Fruit fly (Drosophila melanogaster) whole organism, embryonic: Measurements from ENCODE around the gene Sps2.

ENCODE experiments used
- Awh ChIP-seq: fragments of 200-800 bp; sonication (Bioruptor generic); IDR thresholded peaks from 2 replicates; pipeline ENCODE4, ENCODE4 v1.3.6; 2022; ENCODE audit warnings: missing biosample characterization, missing genetic modification characterization
- CG10147 ChIP-seq: fragments of 200-800 bp; sonication (Bioruptor generic); optimal IDR thresholded peaks from 2 replicates; lab custom pipeline; 2019; ENCODE audit warnings: missing biosample characterization, mild to moderate bottlenecking, missing genetic modification characterization, moderate library complexity
- CG12391 ChIP-seq: fragments of 200-800 bp; sonication (Bioruptor generic); optimal IDR thresholded peaks from 3 replicates; lab custom pipeline; 2018; ENCODE audit warnings: missing biosample characterization, mild to moderate bottlenecking, missing genetic modification characterization, moderate library complexity
- CG12659 ChIP-seq: fragments of 200-800 bp; sonication (Bioruptor generic); optimal IDR thresholded peaks from 3 replicates; lab custom pipeline; 2017; ENCODE audit warnings: mild to moderate bottlenecking, missing biosample characterization, missing genetic modification reagents, missing genetic modification characterization
- CG13287 ChIP-seq: fragments of 200-800 bp; sonication (Bioruptor generic); IDR thresholded peaks from 2 replicates; pipeline ENCODE4 v1.3.6; 2022; ENCODE audit warnings: missing biosample characterization, missing genetic modification characterization; ENCODE audit not compliant: partially characterized antibody
- CG13424 ChIP-seq: fragments of 200-800 bp; sonication (Bioruptor generic); optimal IDR thresholded peaks from 2 replicates; lab custom pipeline; 2019; ENCODE audit warnings: missing biosample characterization, mild to moderate bottlenecking, missing genetic modification characterization, moderate library complexity
- CG14667 ChIP-seq: fragments of 200-800 bp; sonication (Bioruptor generic); IDR thresholded peaks from 2 replicates; pipeline ENCODE4 v1.3.6; 2022; ENCODE audit warnings: missing biosample characterization, missing genetic modification characterization
- CG1603 ChIP-seq: fragments of 200-800 bp; sonication (Bioruptor generic); optimal IDR thresholded peaks from 2 replicates; lab custom pipeline; 2019; ENCODE audit warnings: missing biosample characterization, mild to moderate bottlenecking, missing genetic modification characterization, moderate library complexity
- CG17802 ChIP-seq: fragments of 200-800 bp; sonication (Bioruptor generic); optimal IDR thresholded peaks from 2 replicates; lab custom pipeline; 2018; ENCODE audit warnings: missing biosample characterization, mild to moderate bottlenecking, missing genetic modification characterization, moderate library complexity
- CG17829 ChIP-seq: fragments of 200-800 bp; optimal IDR thresholded peaks from 2 replicates; lab custom pipeline; 2019; ENCODE audit warnings: missing biosample characterization, mild to moderate bottlenecking, missing genetic modification characterization, moderate library complexity
- CG18262 ChIP-seq: fragments of 200-800 bp; optimal IDR thresholded peaks from 3 replicates; lab custom pipeline; 2019; ENCODE audit warnings: missing biosample characterization, mild to moderate bottlenecking, missing genetic modification characterization, moderate library complexity
- CG2116 ChIP-seq: fragments of 200-800 bp; sonication (Bioruptor generic); optimal IDR thresholded peaks from 3 replicates; lab custom pipeline; 2018; ENCODE audit warnings: missing biosample characterization, mild to moderate bottlenecking, missing genetic modification characterization
- CG32532 ChIP-seq: fragments of 200-800 bp; sonication (Bioruptor generic); IDR thresholded peaks from 2 replicates; pipeline ENCODE4 v1.3.6; 2022; ENCODE audit warnings: missing biosample characterization, missing genetic modification characterization
- CG7963 ChIP-seq: fragments of 200-800 bp; sonication (Bioruptor generic); IDR thresholded peaks from 3 replicates; pipeline ENCODE4 v1.3.6; 2022; ENCODE audit warnings: missing biosample characterization, missing genetic modification characterization; ENCODE audit not compliant: partially characterized antibody
- CG7987 ChIP-seq: fragments of 200-800 bp; sonication (Bioruptor generic); optimal IDR thresholded peaks from 2 replicates; lab custom pipeline; 2018; ENCODE audit warnings: missing biosample characterization, mild to moderate bottlenecking, missing genetic modification characterization, moderate library complexity
- CG8290 ChIP-seq, 3 experiments: fragments of 200-800 bp; sonication (Bioruptor generic); optimal IDR thresholded peaks; 2 replicates each; lab custom pipeline; 2016 to 2019; ENCODE audit warnings: missing biosample characterization in 3 of 3, missing genetic modification characterization in 3 of 3, mild to moderate bottlenecking in 2 of 3, moderate library complexity in 1 of 3
- CG9797 ChIP-seq: fragments of 200-800 bp; sonication (Bioruptor generic); optimal IDR thresholded peaks from 3 replicates; lab custom pipeline; 2018; ENCODE audit warnings: missing biosample characterization, mild to moderate bottlenecking, missing genetic modification characterization
- CoRest ChIP-seq: fragments of 200-800 bp; sonication (Bioruptor generic); optimal IDR thresholded peaks from 3 replicates; lab custom pipeline; 2018; ENCODE audit warnings: missing biosample characterization, mild to moderate bottlenecking, missing genetic modification characterization, moderate library complexity
- Dll ChIP-seq: fragments of 200-800 bp; sonication (Bioruptor generic); IDR thresholded peaks from 4 replicates; pipeline ENCODE4 v1.3.6; 2022; ENCODE audit warnings: missing biosample characterization, missing genetic modification characterization; ENCODE audit not compliant: partially characterized antibody
- Dref ChIP-seq: fragments of 200-800 bp; sonication (Bioruptor generic); IDR thresholded peaks from 2 replicates; pipeline ENCODE4 v1.3.6; 2022; ENCODE audit warnings: missing biosample characterization, missing genetic modification characterization
- Ets97D ChIP-seq: fragments of 200-800 bp; sonication (Bioruptor generic); optimal IDR thresholded peaks from 3 replicates; lab custom pipeline; 2016; ENCODE audit warnings: missing biosample characterization, missing genetic modification characterization
- HmgZ ChIP-seq: fragments of 200-800 bp; sonication (Bioruptor generic); optimal IDR thresholded peaks from 2 replicates; lab custom pipeline; 2018; ENCODE audit warnings: missing biosample characterization, mild to moderate bottlenecking, missing genetic modification characterization
- Jarid2 ChIP-seq: fragments of 200-800 bp; sonication (Bioruptor generic); optimal IDR thresholded peaks from 3 replicates; lab custom pipeline; 2017; ENCODE audit warnings: mild to moderate bottlenecking, missing biosample characterization, missing genetic modification reagents, missing genetic modification characterization
- Kr ChIP-seq: fragments of 200-800 bp; sonication (Bioruptor generic); optimal IDR thresholded peaks from 2 replicates; lab custom pipeline; 2017; ENCODE audit warnings: missing biosample characterization, mild to moderate bottlenecking, missing genetic modification characterization
- Lhr ChIP-seq: fragments of 200-800 bp; sonication (Bioruptor generic); optimal IDR thresholded peaks from 3 replicates; lab custom pipeline; 2017; ENCODE audit warnings: mild to moderate bottlenecking, missing biosample characterization, missing genetic modification reagents, missing genetic modification characterization
- MBD-R2 ChIP-seq: fragments of 200-800 bp; sonication (Bioruptor generic); IDR thresholded peaks from 2 replicates; pipeline ENCODE4 v1.3.6; 2022; ENCODE audit warnings: missing biosample characterization, missing genetic modification characterization
- Med ChIP-seq: fragments of 200-800 bp; sonication (Bioruptor generic); peaks from one replicate; lab custom pipeline; 2016; ENCODE audit warnings: missing biosample characterization, missing genetic modification characterization, mild to moderate bottlenecking, inconsistent platforms, moderate library complexity
- Nf-YC ChIP-seq: fragments of 200-800 bp; optimal IDR thresholded peaks from 3 replicates; lab custom pipeline; 2019; ENCODE audit warnings: missing biosample characterization, mild to moderate bottlenecking, missing genetic modification characterization, moderate library complexity
- PHDP ChIP-seq: fragments of 200-800 bp; sonication (Bioruptor generic); optimal IDR thresholded peaks from 3 replicates; lab custom pipeline; 2018; ENCODE audit warnings: missing biosample characterization, mild to moderate bottlenecking, missing genetic modification characterization, moderate library complexity
- Scr ChIP-seq: fragments of 200-800 bp; sonication (Bioruptor generic); IDR thresholded peaks from 2 replicates; pipeline ENCODE4 v1.3.6; 2022; ENCODE audit warnings: missing biosample characterization, missing genetic modification characterization; ENCODE audit not compliant: partially characterized antibody
- Side ChIP-seq: fragments of 200-800 bp; sonication (Bioruptor generic); optimal IDR thresholded peaks from 2 replicates; lab custom pipeline; 2016; ENCODE audit warnings: missing biosample characterization, missing genetic modification characterization
- Sry-δ ChIP-seq: fragments of 200-800 bp; sonication (Bioruptor generic); optimal IDR thresholded peaks from 2 replicates; lab custom pipeline; 2016; ENCODE audit warnings: missing biosample characterization, missing genetic modification characterization
- cas ChIP-seq: fragments of 200-800 bp; sonication (Bioruptor generic); IDR thresholded peaks from 2 replicates; pipeline ENCODE4 v1.3.6; 2022; ENCODE audit warnings: missing biosample characterization, missing genetic modification characterization
- cg ChIP-seq: fragments of 200-800 bp; sonication (Bioruptor generic); optimal IDR thresholded peaks from 3 replicates; lab custom pipeline; 2019; ENCODE audit warnings: missing biosample characterization, mild to moderate bottlenecking, missing genetic modification characterization, moderate library complexity
- ci ChIP-seq: fragments of 200-800 bp; sonication (Bioruptor generic); IDR thresholded peaks from 3 replicates; pipeline ENCODE4 v1.3.6; 2022; ENCODE audit warnings: missing biosample characterization, missing genetic modification characterization
- her ChIP-seq: fragments of 200-800 bp; sonication (Bioruptor generic); optimal IDR thresholded peaks from 2 replicates; lab custom pipeline; 2016; ENCODE audit warnings: missing biosample characterization, missing genetic modification characterization
- knrl ChIP-seq: fragments of 200-800 bp; sonication (Bioruptor generic); IDR thresholded peaks from 3 replicates; pipeline ENCODE4 v1.3.6; 2022; ENCODE audit warnings: missing biosample characterization, missing genetic modification characterization; ENCODE audit not compliant: partially characterized antibody
- lbe ChIP-seq: fragments of 200-800 bp; sonication (Bioruptor generic); optimal IDR thresholded peaks from 2 replicates; lab custom pipeline; 2016; ENCODE audit warnings: missing biosample characterization, mild to moderate bottlenecking, missing genetic modification characterization
- nerfin-2 ChIP-seq: fragments of 200-800 bp; sonication (Bioruptor generic); IDR thresholded peaks from 2 replicates; pipeline ENCODE4 v1.3.6; 2022; ENCODE audit warnings: missing biosample characterization, missing genetic modification characterization; ENCODE audit not compliant: partially characterized antibody
- pfk ChIP-seq: fragments of 200-800 bp; sonication (Bioruptor generic); optimal IDR thresholded peaks from 2 replicates; lab custom pipeline; 2018; ENCODE audit warnings: missing biosample characterization, mild to moderate bottlenecking, missing genetic modification characterization, moderate library complexity
- row ChIP-seq: fragments of 200-800 bp; sonication (Bioruptor generic); IDR thresholded peaks from 3 replicates; pipeline ENCODE4 v1.3.6; 2022; ENCODE audit warnings: missing biosample characterization, missing genetic modification characterization
- sens ChIP-seq: fragments of 200-800 bp; sonication (Bioruptor generic); peaks from one replicate; lab custom pipeline; 2016; ENCODE audit warnings: missing biosample characterization, missing genetic modification characterization
- sr ChIP-seq: fragments of 200-800 bp; sonication (Bioruptor generic); IDR thresholded peaks from 3 replicates; pipeline ENCODE4 v1.3.6; 2022; ENCODE audit warnings: missing biosample characterization, missing genetic modification characterization
- tin ChIP-seq: fragments of 200-800 bp; sonication (Bioruptor generic); optimal IDR thresholded peaks from 3 replicates; lab custom pipeline; 2016; ENCODE audit warnings: missing biosample characterization, missing genetic modification characterization
- trem ChIP-seq: fragments of 200-800 bp; optimal IDR thresholded peaks from 3 replicates; lab custom pipeline; 2019; ENCODE audit warnings: missing biosample characterization, mild to moderate bottlenecking, missing genetic modification characterization, moderate library complexity
- vvl ChIP-seq: fragments of 200-800 bp; sonication (Bioruptor generic); IDR thresholded peaks from 2 replicates; pipeline ENCODE4 v1.3.6; 2022; ENCODE audit warnings: missing biosample characterization, missing genetic modification characterization
- zf30C ChIP-seq: fragments of 200-800 bp; sonication (Bioruptor generic); optimal IDR thresholded peaks from 3 replicates; lab custom pipeline; 2018; ENCODE audit warnings: missing biosample characterization, mild to moderate bottlenecking, missing genetic modification characterization

Sps2 gene

DNA sequence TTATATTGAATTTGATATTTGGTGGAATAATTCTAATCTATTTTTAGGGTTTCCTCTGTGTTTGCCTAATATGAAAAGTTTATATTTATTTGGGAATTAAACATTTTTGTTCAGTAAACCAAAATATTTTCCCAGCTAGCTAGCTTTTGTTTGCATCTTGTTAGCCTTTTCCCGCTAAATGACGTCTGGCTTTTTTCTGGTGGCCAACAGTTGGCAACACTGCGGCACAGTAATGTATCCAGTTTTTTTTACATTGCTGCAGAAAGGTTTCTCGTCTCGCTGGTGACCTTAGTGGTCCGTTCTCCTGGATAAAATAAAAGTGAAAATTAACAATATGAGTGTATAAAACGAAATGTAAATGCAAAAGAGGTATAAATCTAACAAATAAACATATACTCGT, 21.8 kb downstream of the Sps2 start, which contains the start of gene lft (continued):
- TF ChIP-seq CG2116 (GFP tag; lab: Kevin White, UChicago) (peak; percentile 16), ci (GFP tag; lab: Robert Waterston, UW) (0 out of 3 replicates have a peak, but pooled peaks have one; percentile 24), nerfin-2 (GFP tag; lab: Robert Waterston, UW) (no peak), Med (peak; percentile 73), CG9797 (GFP tag; lab: Kevin White, UChicago) (peak; percentile 2), Sry-δ (peak; percentile 36)
- TF ChIP-seq, all 482 proteins: peak for 26

DNA sequence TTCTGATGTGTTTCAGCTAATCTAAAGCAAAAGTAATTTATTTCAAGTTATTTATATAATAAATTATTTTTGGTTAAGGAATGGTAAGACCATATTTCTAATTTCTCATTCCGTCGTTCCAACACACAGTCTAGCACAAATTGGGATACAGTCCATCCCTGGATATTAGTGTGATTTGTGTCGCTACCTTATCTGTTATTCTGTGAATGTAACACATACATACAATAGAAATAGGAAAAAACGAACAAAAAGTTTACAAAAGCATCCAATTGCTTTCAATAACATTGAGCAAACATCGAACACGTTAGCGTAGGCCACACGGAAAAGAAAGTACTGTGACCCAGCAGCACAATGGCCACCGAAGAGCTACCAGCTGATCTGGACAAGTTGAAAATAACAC, 24.1 kb downstream of the Sps2 start, which contains the start of gene CG5056:
CG5056 (plus strand) TSS at position 168 of the 400 bp plus-strand sequence.
- no peak for TF ChIP-seq Jarid2 (GFP tag; lab: Kevin White, UChicago)
- no peak for TF ChIP-seq CoRest (tag; lab: Kevin White, UChicago)
- peak; percentile 7 for TF ChIP-seq CG18262 (tag; lab: Kevin White, UChicago)
- TF ChIP-seq CG10147 (GFP tag; lab: Kevin White, UChicago) = peak; percentile 48
- TF ChIP-seq CG17802 (tag; lab: Kevin White, UChicago) = peak; percentile 83
- TF ChIP-seq CG12659 (GFP tag; lab: Kevin White, UChicago) = peak; percentile 75
- peak; percentile 85 for TF ChIP-seq MBD-R2 (GFP tag; lab: Robert Waterston, UW)
- TF ChIP-seq CG1603 (tag; lab: Kevin White, UChicago) = peak; percentile 100
- TF ChIP-seq CG12391 = peak; percentile 47
- peak; percentile 30; the same call in 1 of the 2 replicates for TF ChIP-seq CG14667 (GFP tag; lab: Robert Waterston, UW)
- no peak for TF ChIP-seq Side (GFP tag; lab: Kevin White, UChicago)
- TF ChIP-seq cas = no peak
- peak; percentile 86 for TF ChIP-seq row (GFP tag; lab: Robert Waterston, UW)
- no peak for TF ChIP-seq Awh (GFP tag; lab: Robert Waterston, UW)
- TF ChIP-seq CG32532 (GFP tag; lab: Robert Waterston, UW) = no peak
- TF ChIP-seq CG7987 = peak; percentile 5
- peak; percentile 64 for TF ChIP-seq cg (GFP tag; lab: Kevin White, UChicago)
- peak; percentile 78 for TF ChIP-seq Med
- no peak for TF ChIP-seq tin (GFP tag; lab: Kevin White, UChicago)
- peak; percentile 21 for TF ChIP-seq lbe (GFP tag; lab: Kevin White, UChicago)
- TF ChIP-seq vvl (GFP tag; lab: Robert Waterston, UW) = 0 out of 2 replicates have a peak, but pooled peaks have one; percentile 28
- TF ChIP-seq CG7963 (GFP tag; lab: Robert Waterston, UW) = no peak
- TF ChIP-seq her (GFP tag; lab: Kevin White, UChicago) = peak; percentile 95
- TF ChIP-seq Dll (GFP tag; lab: Robert Waterston, UW) = peak; percentile 28; the same call in 1 of the 4 replicates
- TF ChIP-seq Dref = peak; percentile 39
- TF ChIP-seq Sry-δ = peak; percentile 26
- TF ChIP-seq CG8290 (GFP tag; optimal IDR thresholded peaks at IDR 0.05; lab: Kevin White, UChicago) = peak; percentile 12
- no peak for TF ChIP-seq CG8290 (tag; optimal IDR thresholded peaks at IDR 0.05; lab: Kevin White, UChicago)
- TF ChIP-seq CG17829 (tag; lab: Kevin White, UChicago) = peak; percentile 47
- TF ChIP-seq Lhr (GFP tag; lab: Kevin White, UChicago) = peak; percentile 54
- peak; percentile 53 for TF ChIP-seq Nf-YC (tag; lab: Kevin White, UChicago)
- no peak for TF ChIP-seq sr
- TF ChIP-seq zf30C (GFP tag; lab: Kevin White, UChicago) = no peak
- TF ChIP-seq knrl = peak; percentile 39; the same call in 1 of the 3 replicates
- 0 out of 2 replicates have a peak, but pooled peaks have one; percentile 39 for TF ChIP-seq CG13287
- peak; percentile 49 for TF ChIP-seq sens (GFP tag; lab: Kevin White, UChicago)
- TF ChIP-seq PHDP (tag; lab: Kevin White, UChicago) = peak; percentile 18
- peak; percentile 40 for TF ChIP-seq Ets97D
- TF ChIP-seq CG13424 (tag; lab: Kevin White, UChicago) = peak; percentile 30
- peak; percentile 95 for TF ChIP-seq pfk
- peak; percentile 62 for TF ChIP-seq HmgZ
- TF ChIP-seq trem (tag; lab: Kevin White, UChicago) = peak; percentile 69
- no peak for TF ChIP-seq Kr
- TF ChIP-seq Scr (GFP tag; lab: Robert Waterston, UW) = peak; percentile 26; the same call in 1 of the 2 replicates
